Fruit fly (Drosophila melanogaster) Kc167 (cell line): ENCODE measurements around the gene TBC1D16.

ENCODE experiments used
- Myc ChIP-seq: fragments of >200 bp; optimal IDR thresholded peaks from 2 replicates; lab custom pipeline; 2017; ENCODE audit warnings: missing external identifiers
- h ChIP-seq: fragments of >200 bp; optimal IDR thresholded peaks from 3 replicates; lab custom pipeline; 2018; ENCODE audit warnings: missing external identifiers
- insv ChIP-seq: fragments of >200 bp; optimal IDR thresholded peaks from 3 replicates; lab custom pipeline; 2018; ENCODE audit warnings: missing external identifiers
- psq ChIP-seq: fragments of >200 bp; optimal IDR thresholded peaks from 2 replicates; lab custom pipeline; 2017; ENCODE audit warnings: missing external identifiers

- TF ChIP-seq psq (lab: Kevin White, UChicago) (no peak), insv (no peak), Myc (lab: Kevin White, UChicago) (no peak), h (lab: Kevin White, UChicago) (no peak)
These were observed 42.0 kb downstream of the TBC1D16 start for dm6 chr2L:10393467-10393866.
